Worm (Caenorhabditis elegans): ENCODE measurements around the gene grl-21.

- TF ChIP-seq mdl-1 (tag; optimal IDR thresholded peaks at IDR 0.05), result no peak
- no peak for TF ChIP-seq lin-15B (tag; optimal IDR thresholded peaks at IDR 0.05)
- no peak for TF ChIP-seq egl-27 (tag; optimal IDR thresholded peaks at IDR 0.05)
- no peak for TF ChIP-seq unc-62 (GFP tag; optimal IDR thresholded peaks at IDR 0.05 in 1 of 2)
- no peak for TF ChIP-seq unc-62 (tag; optimal IDR thresholded peaks at IDR 0.05)
- no peak for TF ChIP-seq daf-16 (GFP tag; optimal IDR thresholded peaks at IDR 0.05)
- TF ChIP-seq daf-16 (tag; optimal IDR thresholded peaks at IDR 0.05), result no peak
- TF ChIP-seq nhr-76 (tag; optimal IDR thresholded peaks at IDR 0.05), result no peak
- TF ChIP-seq ama-1 (optimal IDR thresholded peaks at IDR 0.05), result no peak
- no peak for TF ChIP-seq unc-39 (tag; optimal IDR thresholded peaks at IDR 0.05)
Observed at ce11 chrIV:10699000-10699399, 38.3 kb upstream of the grl-21 start.
